Fruit fly (Drosophila melanogaster) whole organism, embryonic: Measurements from ENCODE around the gene CG8861.

ENCODE experiments used
- BEAF-32 ChIP-seq: fragments of 200-800 bp; sonication (Bioruptor generic); optimal IDR thresholded peaks from 3 replicates; lab custom pipeline; 2017; ENCODE audit warnings: missing biosample characterization, missing genetic modification characterization, mild to moderate bottlenecking, moderate library complexity, missing genetic modification reagents
- CG11696 ChIP-seq: fragments of 200-800 bp; sonication (Bioruptor generic); IDR thresholded peaks from 2 replicates; pipeline ENCODE4 v1.3.6; 2022; ENCODE audit warnings: missing biosample characterization, missing genetic modification characterization
- CG12236 ChIP-seq: fragments of 200-800 bp; sonication (Bioruptor generic); optimal IDR thresholded peaks from 2 replicates; lab custom pipeline; 2016; ENCODE audit warnings: missing biosample characterization, missing genetic modification characterization
- CG12942 ChIP-seq: fragments of 200-800 bp; sonication (Bioruptor generic); optimal IDR thresholded peaks from 3 replicates; lab custom pipeline; 2016; ENCODE audit warnings: missing biosample characterization, missing genetic modification characterization
- CG13424 ChIP-seq: fragments of 200-800 bp; sonication (Bioruptor generic); optimal IDR thresholded peaks from 2 replicates; lab custom pipeline; 2019; ENCODE audit warnings: missing biosample characterization, mild to moderate bottlenecking, missing genetic modification characterization, moderate library complexity
- CG13775 ChIP-seq: fragments of 200-800 bp; sonication (Bioruptor generic); optimal IDR thresholded peaks from 3 replicates; lab custom pipeline; 2017; ENCODE audit warnings: missing biosample characterization, mild to moderate bottlenecking, missing genetic modification characterization
- CG14710 ChIP-seq: fragments of 200-800 bp; sonication (Bioruptor generic); optimal IDR thresholded peaks from 3 replicates; lab custom pipeline; 2019; ENCODE audit warnings: missing biosample characterization, mild to moderate bottlenecking, missing genetic modification characterization, moderate library complexity
- CG15479 ChIP-seq: fragments of 200-800 bp; sonication (Bioruptor generic); optimal IDR thresholded peaks from 3 replicates; lab custom pipeline; 2019; ENCODE audit warnings: missing biosample characterization, mild to moderate bottlenecking, missing genetic modification characterization, moderate library complexity
- CG17359 ChIP-seq: fragments of 200-800 bp; sonication (Bioruptor generic); optimal IDR thresholded peaks from 3 replicates; lab custom pipeline; 2018; ENCODE audit warnings: missing biosample characterization, mild to moderate bottlenecking, missing genetic modification characterization, moderate library complexity
- CG2678 ChIP-seq: fragments of 200-800 bp; sonication (Bioruptor generic); optimal IDR thresholded peaks from 3 replicates; lab custom pipeline; 2019; ENCODE audit warnings: missing biosample characterization, mild to moderate bottlenecking, missing genetic modification characterization, moderate library complexity
- CG30403 ChIP-seq: fragments of 200-800 bp; sonication (Bioruptor generic); optimal IDR thresholded peaks from 3 replicates; lab custom pipeline; 2016; ENCODE audit warnings: missing biosample characterization, missing genetic modification characterization
- CG31365 ChIP-seq: fragments of 200-800 bp; sonication (Bioruptor generic); optimal IDR thresholded peaks from 2 replicates; lab custom pipeline; 2018; ENCODE audit warnings: missing biosample characterization, mild to moderate bottlenecking, missing genetic modification characterization
- CG31441 ChIP-seq: fragments of 200-800 bp; sonication (Bioruptor generic); IDR thresholded peaks from 2 replicates; pipeline ENCODE4 v1.3.6; 2022; ENCODE audit warnings: missing biosample characterization, missing genetic modification characterization
- CG3281 ChIP-seq: fragments of 200-800 bp; sonication (Bioruptor generic); optimal IDR thresholded peaks from 3 replicates; lab custom pipeline; 2017; ENCODE audit warnings: missing biosample characterization, mild to moderate bottlenecking, missing genetic modification characterization
- CG3838 ChIP-seq: fragments of 200-800 bp; sonication (Bioruptor generic); optimal IDR thresholded peaks from 3 replicates; lab custom pipeline; 2016; ENCODE audit warnings: missing biosample characterization, missing genetic modification characterization
- CG5245 ChIP-seq: fragments of 200-800 bp; sonication (Bioruptor generic); optimal IDR thresholded peaks from 3 replicates; lab custom pipeline; 2016; ENCODE audit warnings: missing biosample characterization, missing genetic modification characterization
- CG7987 ChIP-seq: fragments of 200-800 bp; sonication (Bioruptor generic); optimal IDR thresholded peaks from 2 replicates; lab custom pipeline; 2018; ENCODE audit warnings: missing biosample characterization, mild to moderate bottlenecking, missing genetic modification characterization, moderate library complexity
- CG9932 ChIP-seq: fragments of 200-800 bp; sonication (Bioruptor generic); IDR thresholded peaks from 2 replicates; pipeline ENCODE4 v1.3.6; 2022; ENCODE audit warnings: missing biosample characterization, missing genetic modification characterization
- CHES-1-like ChIP-seq: fragments of 200-800 bp; sonication (Bioruptor generic); optimal IDR thresholded peaks from 2 replicates; lab custom pipeline; 2016; ENCODE audit warnings: missing biosample characterization, missing genetic modification characterization
- Camta ChIP-seq: fragments of 200-800 bp; sonication (Bioruptor generic); optimal IDR thresholded peaks from 2 replicates; lab custom pipeline; 2016; ENCODE audit warnings: missing biosample characterization, missing genetic modification characterization
- Dbx ChIP-seq: fragments of 200-800 bp; sonication (Bioruptor generic); IDR thresholded peaks from 3 replicates; pipeline ENCODE4 v1.3.6; 2022; ENCODE audit warnings: missing biosample characterization, missing genetic modification characterization
- Drgx ChIP-seq: fragments of 200-800 bp; sonication (Bioruptor generic); IDR thresholded peaks from 2 replicates; pipeline ENCODE4 v1.3.6; 2022; ENCODE audit warnings: missing biosample characterization, missing genetic modification characterization
- Fer1 ChIP-seq: fragments of 200-800 bp; sonication (Bioruptor generic); optimal IDR thresholded peaks from 2 replicates; lab custom pipeline; 2017; ENCODE audit warnings: missing biosample characterization, mild to moderate bottlenecking, missing genetic modification characterization
- GATAe ChIP-seq: fragments of 200-800 bp; sonication (Bioruptor generic); conservative IDR thresholded peaks from 2 replicates; pipeline ENCODE4 v1.3.6; 2022; ENCODE audit warnings: missing biosample characterization, missing genetic modification characterization
- HHEX ChIP-seq: fragments of 200-800 bp; sonication (Bioruptor generic); optimal IDR thresholded peaks from 3 replicates; lab custom pipeline; 2017; ENCODE audit warnings: missing biosample characterization, mild to moderate bottlenecking, missing genetic modification characterization, missing genetic modification reagents
- HLH54F ChIP-seq: fragments of 200-800 bp; sonication (Bioruptor generic); optimal IDR thresholded peaks from 3 replicates; lab custom pipeline; 2016; ENCODE audit warnings: missing biosample characterization, missing genetic modification characterization
- Hsf ChIP-seq: fragments of 200-800 bp; sonication (Bioruptor generic); optimal IDR thresholded peaks from 3 replicates; lab custom pipeline; 2016; ENCODE audit warnings: missing biosample characterization, missing genetic modification characterization
- Med ChIP-seq: fragments of 200-800 bp; sonication (Bioruptor generic); peaks from one replicate; lab custom pipeline; 2016; ENCODE audit warnings: missing biosample characterization, missing genetic modification characterization, mild to moderate bottlenecking, inconsistent platforms, moderate library complexity
- NC2β ChIP-seq: fragments of 200-800 bp; sonication (Bioruptor generic); optimal IDR thresholded peaks from 2 replicates; lab custom pipeline; 2016; ENCODE audit warnings: missing biosample characterization, missing genetic modification characterization
- Nf-YB ChIP-seq: fragments of 200-800 bp; sonication (Bioruptor generic); optimal IDR thresholded peaks from 3 replicates; lab custom pipeline; 2019; ENCODE audit warnings: missing biosample characterization, mild to moderate bottlenecking, missing genetic modification characterization, moderate library complexity
- PHDP ChIP-seq: fragments of 200-800 bp; sonication (Bioruptor generic); optimal IDR thresholded peaks from 3 replicates; lab custom pipeline; 2018; ENCODE audit warnings: missing biosample characterization, mild to moderate bottlenecking, missing genetic modification characterization, moderate library complexity
- Ptx1 ChIP-seq: fragments of 200-800 bp; sonication (Bioruptor generic); IDR thresholded peaks from 2 replicates; pipeline ENCODE4 v1.3.6; 2022; ENCODE audit warnings: missing biosample characterization, missing genetic modification characterization
- Sox100B ChIP-seq: fragments of 200-800 bp; sonication (Bioruptor generic); optimal IDR thresholded peaks from 3 replicates; lab custom pipeline; 2018; ENCODE audit warnings: missing biosample characterization, mild to moderate bottlenecking, missing genetic modification characterization
- Trl ChIP-seq, 3 experiments: fragments of >200 bp in 2 of 3; fragments of 200-800 bp in 1 of 3; sonication (Bioruptor generic) in 1 of 3; optimal IDR thresholded peaks; 2 replicates in 1 of 3; 3 replicates in 2 of 3; lab custom pipeline; 2016 to 2017; ENCODE audit warnings: missing biosample characterization in 1 of 3, missing genetic modification characterization in 1 of 3
- YL-1 ChIP-seq: fragments of 200-800 bp; sonication (Bioruptor generic); optimal IDR thresholded peaks from 3 replicates; lab custom pipeline; 2017; ENCODE audit warnings: missing biosample characterization, mild to moderate bottlenecking, missing genetic modification characterization
- ato ChIP-seq: fragments of 200-800 bp; sonication (Bioruptor generic); IDR thresholded peaks from 2 replicates; pipeline ENCODE4 v1.3.6; 2022; ENCODE audit warnings: missing biosample characterization, missing genetic modification characterization; ENCODE audit not compliant: partially characterized antibody
- en ChIP-seq: fragments of 200-800 bp; sonication (Bioruptor generic); optimal IDR thresholded peaks from 2 replicates; lab custom pipeline; 2016; ENCODE audit warnings: missing biosample characterization, missing genetic modification characterization
- fd102C ChIP-seq: fragments of 200-800 bp; sonication (Bioruptor generic); optimal IDR thresholded peaks from 2 replicates; lab custom pipeline; 2018; ENCODE audit warnings: missing biosample characterization, mild to moderate bottlenecking, missing genetic modification characterization, moderate library complexity
- gcm2 ChIP-seq: fragments of 200-800 bp; sonication (Bioruptor generic); optimal IDR thresholded peaks from 2 replicates; lab custom pipeline; 2016; ENCODE audit warnings: missing biosample characterization, missing genetic modification characterization
- grau ChIP-seq: fragments of 200-800 bp; optimal IDR thresholded peaks from 3 replicates; lab custom pipeline; 2019; ENCODE audit warnings: missing biosample characterization, mild to moderate bottlenecking, missing genetic modification characterization, moderate library complexity
- h ChIP-seq: fragments of >200 bp; optimal IDR thresholded peaks from 2 replicates; lab custom pipeline; 2017
- ken ChIP-seq: fragments of 200-800 bp; sonication (Bioruptor generic); IDR thresholded peaks from 3 replicates; pipeline ENCODE4 v1.3.6; 2022; ENCODE audit warnings: missing biosample characterization, missing genetic modification characterization
- mld ChIP-seq: fragments of 200-800 bp; sonication (Bioruptor generic); IDR thresholded peaks from 3 replicates; pipeline ENCODE4 v1.3.6; 2022; ENCODE audit warnings: missing biosample characterization, missing genetic modification characterization; ENCODE audit not compliant: partially characterized antibody
- nerfin-1 ChIP-seq: fragments of 200-800 bp; sonication (Bioruptor generic); optimal IDR thresholded peaks from 3 replicates; lab custom pipeline; 2019; ENCODE audit warnings: missing biosample characterization, mild to moderate bottlenecking, missing genetic modification characterization, moderate library complexity
- pan ChIP-seq, 4 experiments: fragments of >200 bp in 3 of 4; fragments of 200-800 bp in 1 of 4; sonication (Bioruptor generic) in 1 of 4; optimal IDR thresholded peaks in 3 of 4; IDR thresholded peaks in 1 of 4; 2 replicates each; pipeline versions ENCODE4 v1.3.6 to Lab custom; 2017 to 2022; ENCODE audit warnings: missing biosample characterization in 2 of 4, missing genetic modification characterization in 2 of 4, mixed read lengths in 1 of 4
- pros ChIP-seq: fragments of 200-800 bp; sonication (Bioruptor generic); optimal IDR thresholded peaks from 3 replicates; lab custom pipeline; 2019; ENCODE audit warnings: missing biosample characterization, mild to moderate bottlenecking, missing genetic modification characterization, moderate library complexity
- sd ChIP-seq: fragments of 200-800 bp; sonication (Bioruptor generic); optimal IDR thresholded peaks from 3 replicates; lab custom pipeline; 2018; ENCODE audit warnings: missing biosample characterization, mild to moderate bottlenecking, missing genetic modification characterization, moderate library complexity
- sens ChIP-seq: fragments of 200-800 bp; sonication (Bioruptor generic); peaks from one replicate; lab custom pipeline; 2016; ENCODE audit warnings: missing biosample characterization, missing genetic modification characterization
- sim ChIP-seq: fragments of 200-800 bp; sonication (Bioruptor generic); IDR thresholded peaks from 2 replicates; pipeline ENCODE4 v1.3.6; 2022; ENCODE audit warnings: missing biosample characterization, missing genetic modification characterization
- stc ChIP-seq: fragments of 200-800 bp; sonication (Bioruptor generic); IDR thresholded peaks from 2 replicates; pipeline ENCODE4 v1.3.6; 2022; ENCODE audit warnings: missing biosample characterization, missing genetic modification characterization

Gene CG8861

DNA sequence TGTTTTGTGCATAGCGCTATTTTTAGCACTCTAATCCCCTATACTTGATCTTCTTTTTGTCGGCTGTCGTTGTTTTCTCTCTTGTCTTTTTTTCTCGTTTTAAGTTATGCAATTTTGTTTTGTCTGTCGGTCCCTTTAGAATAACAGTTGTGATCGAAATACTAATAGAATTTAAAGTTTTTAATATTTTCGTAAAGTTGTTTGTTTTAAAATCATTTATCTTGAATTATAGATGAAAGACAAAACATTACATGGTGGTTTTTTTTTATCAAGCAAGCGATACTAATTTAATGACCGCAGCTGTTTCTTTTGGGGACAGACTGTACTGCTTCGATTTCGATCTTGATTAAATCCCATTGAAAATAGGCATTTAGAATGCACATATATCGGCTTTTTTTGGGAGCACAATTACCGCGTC is 16.5 kb upstream of the CG8861 start (continued):
- no peak for TF ChIP-seq CG12942 (GFP tag; lab: Kevin White, UChicago)
- peak; percentile 35 for TF ChIP-seq CG13775 (GFP tag; lab: Kevin White, UChicago)
- no peak for TF ChIP-seq Trl (optimal IDR thresholded peaks at IDR 0.05; lab: Kevin White, UChicago)
- peak; percentile 46 for TF ChIP-seq Trl (GFP tag; optimal IDR thresholded peaks at IDR 0.05; lab: Kevin White, UChicago)
- TF ChIP-seq Ptx1, result peak; percentile 47; the same call in 1 of the 2 replicates
- TF ChIP-seq HHEX (GFP tag; lab: Kevin White, UChicago), result peak; percentile 13
- TF ChIP-seq ken (GFP tag; lab: Robert Waterston, UW), result 0 out of 3 replicates have a peak, but pooled peaks have one; percentile 12
- TF ChIP-seq Hsf (GFP tag; lab: Kevin White, UChicago), result peak; percentile 44
- peak; percentile 58 for TF ChIP-seq CG13424 (tag; lab: Kevin White, UChicago)
- peak; percentile 6 for TF ChIP-seq CG15479 (GFP tag; lab: Kevin White, UChicago)
- TF ChIP-seq sens (GFP tag; lab: Kevin White, UChicago), result peak; percentile 91
- TF ChIP-seq CHES-1-like (GFP tag; lab: Kevin White, UChicago), result no peak
- no peak for TF ChIP-seq CG7987
- no peak for TF ChIP-seq fd102C (GFP tag; lab: Kevin White, UChicago)
- no peak for TF ChIP-seq sim (GFP tag; lab: Robert Waterston, UW)
- TF ChIP-seq Drgx, result peak; percentile 54
- TF ChIP-seq CG17359 (tag; lab: Kevin White, UChicago), result peak; percentile 70
- peak; percentile 55 for TF ChIP-seq CG31441 (GFP tag; lab: Robert Waterston, UW)
- TF ChIP-seq CG2678 (tag; lab: Kevin White, UChicago), result peak; percentile 71
- TF ChIP-seq NC2β (GFP tag; lab: Kevin White, UChicago), result no peak
- peak; percentile 42 for TF ChIP-seq Camta (GFP tag; lab: Kevin White, UChicago)
- no peak for TF ChIP-seq sd (tag; lab: Kevin White, UChicago)
- TF ChIP-seq CG3838 (GFP tag; lab: Kevin White, UChicago), result no peak
- TF ChIP-seq pan (optimal IDR thresholded peaks at IDR 0.05; lab: Kevin White, UChicago), result no peak
- TF ChIP-seq pan (GFP tag; optimal IDR thresholded peaks at IDR 0.05 in 1 of 2, IDR thresholded peaks at IDR 0.05 in 1 of 2), result peak in 1 of 2 experiments; percentile 48
- peak; percentile 23 for TF ChIP-seq grau (tag; lab: Kevin White, UChicago)
- TF ChIP-seq CG3281 (GFP tag; lab: Kevin White, UChicago), result no peak
- TF ChIP-seq CG31365 (tag; lab: Kevin White, UChicago), result no peak
- no peak for TF ChIP-seq pros (GFP tag; lab: Kevin White, UChicago)
- TF ChIP-seq Sox100B (GFP tag; lab: Kevin White, UChicago), result peak; percentile 64
- TF ChIP-seq YL-1 (GFP tag; lab: Kevin White, UChicago), result no peak
- no peak for TF ChIP-seq GATAe (GFP tag; lab: Robert Waterston, UW)
- no peak for TF ChIP-seq h
- TF ChIP-seq CG14710 (tag; lab: Kevin White, UChicago), result peak; percentile 20
- no peak for TF ChIP-seq Dbx (GFP tag; lab: Robert Waterston, UW)
- peak; percentile 57 for TF ChIP-seq PHDP (tag; lab: Kevin White, UChicago)
- no peak for TF ChIP-seq Fer1 (GFP tag; lab: Kevin White, UChicago)
- peak; percentile 21 for TF ChIP-seq CG5245 (GFP tag; lab: Kevin White, UChicago)
- TF ChIP-seq CG9932 (GFP tag; lab: Robert Waterston, UW), result no peak
- TF ChIP-seq stc (GFP tag; lab: Robert Waterston, UW), result peak; percentile 57; the same call in 1 of the 2 replicates
- TF ChIP-seq BEAF-32 (GFP tag; lab: Kevin White, UChicago), result no peak
- peak; percentile 93 for TF ChIP-seq CG11696 (GFP tag; lab: Robert Waterston, UW)
- TF ChIP-seq ato, result no peak
- TF ChIP-seq HLH54F (GFP tag; lab: Kevin White, UChicago), result peak; percentile 26
- TF ChIP-seq nerfin-1 (tag; lab: Kevin White, UChicago), result peak; percentile 7
- peak; percentile 77 for TF ChIP-seq Med
- TF ChIP-seq CG12236, result no peak
- no peak for TF ChIP-seq en
- no peak for TF ChIP-seq gcm2
- peak; percentile 14 for TF ChIP-seq Nf-YB (GFP tag; lab: Kevin White, UChicago)
- no peak for TF ChIP-seq mld
- TF ChIP-seq CG30403 (GFP tag; lab: Kevin White, UChicago), result peak; percentile 40
